Worm (Caenorhabditis elegans) whole organism, mixed stage, embryonic: ENCODE data around the gene D2062.5.
"Not testable (repeated sequence)": the region's sequence is repeated elsewhere in the genome, so short reads cannot be mapped to it uniquely, and the experiment has no call there.

Source experiments
- M03D4.4 ChIP-seq: sonication (generic microtip); optimal IDR thresholded peaks from 2 replicates; lab custom pipeline; 2017; ENCODE audit warnings: mild to moderate bottlenecking, missing genetic modification characterization, missing compliant biosample characterization
- ces-1 ChIP-seq: fragments of 150-350 bp; optimal IDR thresholded peaks from 2 replicates; lab custom pipeline; 2014; ENCODE audit warnings: missing biosample characterization, missing genetic modification reagents, missing genetic modification characterization
- lin-13 ChIP-seq: fragments of 150-350 bp; optimal IDR thresholded peaks from 2 replicates; lab custom pipeline; 2014; ENCODE audit warnings: missing biosample characterization, missing genetic modification characterization
- mep-1 ChIP-seq: fragments of 150-350 bp; optimal IDR thresholded peaks from 2 replicates; lab custom pipeline; 2017; ENCODE audit warnings: missing biosample characterization, missing genetic modification reagents, missing genetic modification characterization, inconsistent platforms
- nhr-12 ChIP-seq: fragments of 150-350 bp; optimal IDR thresholded peaks from 2 replicates; lab custom pipeline; 2014; ENCODE audit warnings: missing biosample characterization, missing genetic modification characterization
- snpc-4 ChIP-seq: fragments of 150-350 bp; optimal IDR thresholded peaks from 2 replicates; lab custom pipeline; 2014; ENCODE audit warnings: missing biosample characterization, missing genetic modification characterization

DNA sequence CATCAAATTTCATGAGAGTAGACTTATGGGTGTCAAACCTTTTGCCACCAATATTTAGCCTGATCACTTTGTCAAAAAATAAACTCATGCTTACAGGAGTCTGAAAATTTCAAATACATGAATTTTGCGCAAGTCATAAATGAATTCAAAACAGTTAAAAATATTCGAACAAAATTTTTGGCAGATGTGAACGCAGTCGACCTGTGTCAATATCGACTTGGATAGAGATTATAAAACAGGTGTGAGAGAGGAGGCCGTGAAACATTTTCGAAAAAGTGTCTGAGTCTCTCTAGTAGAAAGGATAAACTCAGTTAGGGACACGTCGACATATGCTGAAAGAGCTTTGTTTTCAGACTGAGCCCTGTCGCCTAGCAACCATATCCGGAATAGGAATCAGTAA lies 24.2 kb downstream of the D2062.5 start, which contains the start of gene F22E5.12:
- TF ChIP-seq mep-1 (tag; lab: Kevin White, UChicago); snpc-4 (tag; lab: Kevin White, UChicago); lin-13 (tag; lab: Kevin White, UChicago); M03D4.4 (tag; lab: Kevin White, UChicago); nhr-12; ces-1: not testable (repeated sequence)
